Worm (Caenorhabditis elegans): ENCODE data around the gene K07H8.7.

ce11 chrIV:8225357-8225756 is 34.4 kb downstream of the K07H8.7 start, which contains the start of gene serp-1.2:
- TF ChIP-seq nfya-1 (tag; optimal IDR thresholded peaks at IDR 0.05) (no peak), ceh-18 (tag; optimal IDR thresholded peaks at IDR 0.05) (no peak), fkh-6 (tag; optimal IDR thresholded peaks at IDR 0.05) (no peak), pag-3 (tag; optimal IDR thresholded peaks at IDR 0.05; ENCODE audit: borderline replicate concordance) (no peak), pha-4 (tag; optimal IDR thresholded peaks at IDR 0.05) (no peak), unc-3 (GFP tag; conservative IDR thresholded peaks at IDR 0.05) (no peak), unc-3 (tag; optimal IDR thresholded peaks at IDR 0.05) (no peak)

Measured in whole organism, late embryonic.